Fruit fly (Drosophila melanogaster): ENCODE measurements around the gene Vha100-1.

The Vha100-1 gene

DNA sequence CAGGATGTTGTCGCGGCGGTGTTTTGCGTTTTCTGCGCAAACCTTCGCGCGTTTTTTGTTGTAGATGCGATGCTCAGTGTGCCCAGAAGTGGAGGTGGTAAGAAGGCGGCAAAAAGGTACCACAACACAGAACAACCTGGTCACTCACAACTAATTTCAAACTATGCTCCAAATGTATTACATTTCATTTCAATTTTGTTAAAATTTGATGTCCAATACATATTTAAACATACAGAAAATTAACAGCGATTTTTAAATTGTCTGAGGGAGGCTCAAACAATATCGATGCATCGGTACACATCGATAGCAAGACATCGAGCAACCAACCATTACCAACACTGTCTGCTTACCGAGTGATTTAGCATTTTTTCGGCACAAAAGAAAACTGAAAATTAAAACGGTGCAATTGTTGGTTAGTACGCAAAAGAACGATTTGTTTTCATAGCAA, 22.2 kb downstream of the Vha100-1 start, which contains the start of the genes Slbp and Rpn2 (continued):
- TF ChIP-seq CG2202 (tag; optimal IDR thresholded peaks at IDR 0.05), result no peak
- no peak for TF ChIP-seq gce (GFP tag; IDR thresholded peaks at IDR 0.05)
- TF ChIP-seq CG4282 (GFP tag; optimal IDR thresholded peaks at IDR 0.05), result no peak
- no peak for TF ChIP-seq ttk (GFP tag; IDR thresholded peaks at IDR 0.05)
- TF ChIP-seq CG18011 (GFP tag; optimal IDR thresholded peaks at IDR 0.05), result peak; percentile 30
- TF ChIP-seq CG42726 (GFP tag; IDR thresholded peaks at IDR 0.05; ENCODE audit: partially characterized antibody), result peak; percentile 87
- TF ChIP-seq CG10274 (GFP tag; optimal IDR thresholded peaks at IDR 0.05), result no peak
- peak; percentile 41 for TF ChIP-seq CG3995 (GFP tag; optimal IDR thresholded peaks at IDR 0.05)
- TF ChIP-seq B-H1 (GFP tag; IDR thresholded peaks at IDR 0.05), result no peak
- TF ChIP-seq Meics (GFP tag; optimal IDR thresholded peaks at IDR 0.05), result peak; percentile 30
- TF ChIP-seq disco-r (GFP tag; optimal IDR thresholded peaks at IDR 0.05), result no peak
- peak; percentile 34 for TF ChIP-seq bab2 (GFP tag; optimal IDR thresholded peaks at IDR 0.05)
- no peak for TF ChIP-seq CG3726 (GFP tag; IDR thresholded peaks at IDR 0.05)
- TF ChIP-seq wek (GFP tag; optimal IDR thresholded peaks at IDR 0.05), result no peak
- no peak for TF ChIP-seq ab (GFP tag; optimal IDR thresholded peaks at IDR 0.05)
- no peak for TF ChIP-seq cato (GFP tag; optimal IDR thresholded peaks at IDR 0.05; ENCODE audit: borderline replicate concordance)
- TF ChIP-seq CG10267 (tag; optimal IDR thresholded peaks at IDR 0.05), result peak; percentile 99
- no peak for TF ChIP-seq Taf1 (GFP tag; IDR thresholded peaks at IDR 0.05)
- TF ChIP-seq Hand (GFP tag; optimal IDR thresholded peaks at IDR 0.05), result no peak
- peak; percentile 16 for TF ChIP-seq Atf-2 (GFP tag; optimal IDR thresholded peaks at IDR 0.05)
- peak; percentile 31 for TF ChIP-seq CG18262 (tag; optimal IDR thresholded peaks at IDR 0.05)
- no peak for TF ChIP-seq dmrt99B (tag; optimal IDR thresholded peaks at IDR 0.05)
- no peak for TF ChIP-seq CG16815 (GFP tag; optimal IDR thresholded peaks at IDR 0.05)
- no peak for TF ChIP-seq jigr1 (GFP tag; IDR thresholded peaks at IDR 0.05)
- TF ChIP-seq Fer3 (tag; optimal IDR thresholded peaks at IDR 0.05), result peak; percentile 17
- peak; percentile 5 for TF ChIP-seq az2 (GFP tag; optimal IDR thresholded peaks at IDR 0.05)
- no peak for TF ChIP-seq Ssrp (tag; optimal IDR thresholded peaks at IDR 0.05)
- TF ChIP-seq CG12769 (tag; optimal IDR thresholded peaks at IDR 0.05), result peak; percentile 58
- TF ChIP-seq NK7.1 (GFP tag; optimal IDR thresholded peaks at IDR 0.05), result no peak
- TF ChIP-seq Nf-YA (GFP tag; IDR thresholded peaks at IDR 0.05), result no peak
- TF ChIP-seq Nf-YB (GFP tag; optimal IDR thresholded peaks at IDR 0.05), result no peak
- peak; percentile 19 for TF ChIP-seq ind (GFP tag; optimal IDR thresholded peaks at IDR 0.05)
- TF ChIP-seq Bdp1 (GFP tag; optimal IDR thresholded peaks at IDR 0.05), result peak; percentile 15
- no peak for TF ChIP-seq CG43689 (GFP tag; IDR thresholded peaks at IDR 0.05)
- TF ChIP-seq nerfin-2 (GFP tag; IDR thresholded peaks at IDR 0.05; ENCODE audit: partially characterized antibody), result peak; percentile 79
- no peak for TF ChIP-seq CrebB (tag; optimal IDR thresholded peaks at IDR 0.05)
- no peak for TF ChIP-seq Usf (GFP tag; optimal IDR thresholded peaks at IDR 0.05)
- no peak for TF ChIP-seq Blimp-1 (GFP tag; optimal IDR thresholded peaks at IDR 0.05)
- no peak for TF ChIP-seq CG10959 (GFP tag; IDR thresholded peaks at IDR 0.05)
- TF ChIP-seq mld (GFP tag; IDR thresholded peaks at IDR 0.05; ENCODE audit: partially characterized antibody), result peak; percentile 86
- TF ChIP-seq Lim3 (GFP tag; IDR thresholded peaks at IDR 0.05), result no peak
- TF ChIP-seq fru (optimal IDR thresholded peaks at IDR 0.05), result no peak
- TF ChIP-seq pum (GFP tag; optimal IDR thresholded peaks at IDR 0.05), result peak; percentile 27
- peak; percentile 88 for TF ChIP-seq Opbp (GFP tag; IDR thresholded peaks at IDR 0.05; ENCODE audit: partially characterized antibody)
- no peak for TF ChIP-seq Aef1 (GFP tag; IDR thresholded peaks at IDR 0.05)
- TF ChIP-seq CG13424 (tag; optimal IDR thresholded peaks at IDR 0.05), result no peak
- peak; percentile 35 for TF ChIP-seq tx (GFP tag; optimal IDR thresholded peaks at IDR 0.05)
- TF ChIP-seq ftz-f1 (GFP tag; optimal IDR thresholded peaks at IDR 0.05), result no peak
- no peak for TF ChIP-seq CG8281 (tag; optimal IDR thresholded peaks at IDR 0.05)
- TF ChIP-seq bbx (GFP tag; IDR thresholded peaks at IDR 0.05; ENCODE audit: partially characterized antibody), result peak; percentile 90
- peak; percentile 7 for TF ChIP-seq CG8944 (GFP tag; optimal IDR thresholded peaks at IDR 0.05)
- TF ChIP-seq HmgD (GFP tag; optimal IDR thresholded peaks at IDR 0.05), result peak; percentile 62
